Fruit fly (Drosophila melanogaster) whole organism, embryonic: ENCODE data around the gene Chchd3.

Experiments used
- B-H2 ChIP-seq: fragments of 200-800 bp; sonication (Bioruptor generic); optimal IDR thresholded peaks from 2 replicates; lab custom pipeline; 2018; ENCODE audit warnings: missing biosample characterization, mild to moderate bottlenecking, missing genetic modification characterization
- BEAF-32 ChIP-seq: fragments of 200-800 bp; sonication (Bioruptor generic); optimal IDR thresholded peaks from 3 replicates; lab custom pipeline; 2017; ENCODE audit warnings: missing biosample characterization, missing genetic modification characterization, mild to moderate bottlenecking, moderate library complexity, missing genetic modification reagents
- CG1233 ChIP-seq: fragments of 200-800 bp; sonication (Bioruptor generic); optimal IDR thresholded peaks from 4 replicates; lab custom pipeline; 2018; ENCODE audit warnings: missing biosample characterization, mild to moderate bottlenecking, missing genetic modification characterization
- CG13424 ChIP-seq: fragments of 200-800 bp; sonication (Bioruptor generic); optimal IDR thresholded peaks from 2 replicates; lab custom pipeline; 2019; ENCODE audit warnings: missing biosample characterization, mild to moderate bottlenecking, missing genetic modification characterization, moderate library complexity
- CG14667 ChIP-seq: fragments of 200-800 bp; sonication (Bioruptor generic); IDR thresholded peaks from 2 replicates; pipeline ENCODE4 v1.3.6; 2022; ENCODE audit warnings: missing biosample characterization, missing genetic modification characterization
- CG15696 ChIP-seq: fragments of 200-800 bp; sonication (Bioruptor generic); optimal IDR thresholded peaks from 2 replicates; lab custom pipeline; 2019; ENCODE audit warnings: missing biosample characterization, mild to moderate bottlenecking, missing genetic modification characterization, moderate library complexity
- CG1647 ChIP-seq: fragments of 200-800 bp; sonication (Bioruptor generic); optimal IDR thresholded peaks from 3 replicates; lab custom pipeline; 2016; ENCODE audit warnings: missing biosample characterization, missing genetic modification characterization
- CG16779 ChIP-seq: fragments of 200-800 bp; sonication (Bioruptor generic); IDR thresholded peaks from 2 replicates; pipeline ENCODE4 v1.3.6; 2022; ENCODE audit warnings: missing biosample characterization, missing genetic modification characterization
- CG17328 ChIP-seq: fragments of 200-800 bp; sonication (Bioruptor generic); IDR thresholded peaks from 2 replicates; pipeline ENCODE4 v1.3.6; 2022; ENCODE audit warnings: missing biosample characterization, missing genetic modification characterization
- CG1792 ChIP-seq: fragments of 200-800 bp; sonication (Bioruptor generic); optimal IDR thresholded peaks from 2 replicates; lab custom pipeline; 2016; ENCODE audit warnings: missing biosample characterization, missing genetic modification characterization
- CG18011 ChIP-seq: fragments of 200-800 bp; sonication (Bioruptor generic); optimal IDR thresholded peaks from 2 replicates; lab custom pipeline; 2017; ENCODE audit warnings: missing biosample characterization, missing genetic modification characterization, mild to moderate bottlenecking, moderate library complexity, missing genotype
- CG34376 ChIP-seq: fragments of 200-800 bp; sonication (Bioruptor generic); optimal IDR thresholded peaks from 2 replicates; lab custom pipeline; 2018; ENCODE audit warnings: missing biosample characterization, mild to moderate bottlenecking, missing genetic modification characterization
- CG3838 ChIP-seq: fragments of 200-800 bp; sonication (Bioruptor generic); optimal IDR thresholded peaks from 3 replicates; lab custom pipeline; 2016; ENCODE audit warnings: missing biosample characterization, missing genetic modification characterization
- CG3995 ChIP-seq: fragments of 200-800 bp; sonication (Bioruptor generic); optimal IDR thresholded peaks from 3 replicates; lab custom pipeline; 2016; ENCODE audit warnings: missing biosample characterization, missing genetic modification characterization
- CG4328 ChIP-seq: fragments of 200-800 bp; sonication (Bioruptor generic); optimal IDR thresholded peaks from 3 replicates; lab custom pipeline; 2017; ENCODE audit warnings: missing biosample characterization, missing genetic modification reagents, missing genetic modification characterization
- CG6272 ChIP-seq: fragments of 200-800 bp; sonication (Bioruptor generic); IDR thresholded peaks from 2 replicates; pipeline ENCODE4 v1.3.6; 2022; ENCODE audit warnings: missing biosample characterization, missing genetic modification characterization
- CG7271 ChIP-seq: fragments of 200-800 bp; sonication (Bioruptor generic); optimal IDR thresholded peaks from 2 replicates; lab custom pipeline; 2018; ENCODE audit warnings: missing biosample characterization, mild to moderate bottlenecking, missing genetic modification characterization, moderate library complexity
- CG7839 ChIP-seq: fragments of 200-800 bp; sonication (Bioruptor generic); optimal IDR thresholded peaks from 3 replicates; lab custom pipeline; 2018; ENCODE audit warnings: missing biosample characterization, mild to moderate bottlenecking, missing genetic modification characterization, moderate library complexity
- CG7963 ChIP-seq: fragments of 200-800 bp; sonication (Bioruptor generic); IDR thresholded peaks from 3 replicates; pipeline ENCODE4 v1.3.6; 2022; ENCODE audit warnings: missing biosample characterization, missing genetic modification characterization; ENCODE audit not compliant: partially characterized antibody
- CG8359 ChIP-seq: fragments of 200-800 bp; sonication (Bioruptor generic); optimal IDR thresholded peaks from 2 replicates; lab custom pipeline; 2017; ENCODE audit warnings: missing biosample characterization, mild to moderate bottlenecking, missing genetic modification characterization, borderline replicate concordance
- D19B ChIP-seq: fragments of 200-800 bp; sonication (Bioruptor generic); optimal IDR thresholded peaks from 2 replicates; lab custom pipeline; 2017; ENCODE audit warnings: missing biosample characterization, mild to moderate bottlenecking, missing genetic modification characterization
- Deaf1 ChIP-seq: fragments of 200-800 bp; optimal IDR thresholded peaks from 3 replicates; lab custom pipeline; 2019; ENCODE audit warnings: missing biosample characterization, mild to moderate bottlenecking, missing genetic modification characterization, moderate library complexity
- Kr ChIP-seq: fragments of 200-800 bp; sonication (Bioruptor generic); optimal IDR thresholded peaks from 2 replicates; lab custom pipeline; 2017; ENCODE audit warnings: missing biosample characterization, mild to moderate bottlenecking, missing genetic modification characterization
- Lpt ChIP-seq: fragments of >200 bp; optimal IDR thresholded peaks from 2 replicates; lab custom pipeline; 2018; ENCODE audit warnings: missing biosample characterization, missing genetic modification characterization
- MTF-1 ChIP-seq: fragments of 200-800 bp; sonication (Bioruptor generic); optimal IDR thresholded peaks from 2 replicates; lab custom pipeline; 2018; ENCODE audit warnings: missing biosample characterization, mild to moderate bottlenecking, missing genetic modification characterization, borderline replicate concordance
- Mrtf ChIP-seq: fragments of 200-800 bp; sonication (Bioruptor generic); IDR thresholded peaks from 3 replicates; pipeline ENCODE4 v1.3.6; 2022; ENCODE audit warnings: missing biosample characterization, missing genetic modification characterization
- NfI ChIP-seq: fragments of 200-800 bp; sonication (Bioruptor generic); optimal IDR thresholded peaks from 3 replicates; lab custom pipeline; 2018; ENCODE audit warnings: missing biosample characterization, mild to moderate bottlenecking, missing genetic modification characterization, moderate library complexity
- Opbp ChIP-seq: fragments of 200-800 bp; sonication (Bioruptor generic); IDR thresholded peaks from 3 replicates; pipeline ENCODE4 v1.3.6; 2022; ENCODE audit warnings: missing biosample characterization, missing genetic modification characterization; ENCODE audit not compliant: partially characterized antibody
- TFAM ChIP-seq: fragments of 200-800 bp; sonication (Bioruptor generic); optimal IDR thresholded peaks from 2 replicates; lab custom pipeline; 2017; ENCODE audit warnings: missing biosample characterization, missing genetic modification characterization, inconsistent platforms
- Vsx1 ChIP-seq: fragments of 200-800 bp; sonication (Bioruptor generic); optimal IDR thresholded peaks from 2 replicates; lab custom pipeline; 2017; ENCODE audit warnings: missing biosample characterization, mild to moderate bottlenecking, missing genetic modification characterization, missing genetic modification reagents
- Xbp1 ChIP-seq: fragments of 200-800 bp; sonication (Bioruptor generic); optimal IDR thresholded peaks from 3 replicates; lab custom pipeline; 2016; ENCODE audit warnings: missing biosample characterization, mild to moderate bottlenecking, missing genetic modification characterization
- bcd ChIP-seq: fragments of 200-800 bp; sonication (Bioruptor generic); optimal IDR thresholded peaks from 2 replicates; lab custom pipeline; 2017; ENCODE audit warnings: missing biosample characterization, mild to moderate bottlenecking, missing genetic modification characterization
- cg ChIP-seq: fragments of 200-800 bp; sonication (Bioruptor generic); optimal IDR thresholded peaks from 3 replicates; lab custom pipeline; 2019; ENCODE audit warnings: missing biosample characterization, mild to moderate bottlenecking, missing genetic modification characterization, moderate library complexity
- chinmo ChIP-seq: fragments of 200-800 bp; sonication (Bioruptor generic); IDR thresholded peaks from 4 replicates; pipeline ENCODE4 v1.3.6; 2022; ENCODE audit warnings: missing biosample characterization, missing genetic modification characterization; ENCODE audit not compliant: partially characterized antibody
- dimm ChIP-seq: fragments of 200-800 bp; sonication (Bioruptor generic); IDR thresholded peaks from 2 replicates; pipeline ENCODE4 v1.3.6; 2022; ENCODE audit warnings: missing biosample characterization, missing genetic modification characterization
- disco-r ChIP-seq: fragments of 200-800 bp; sonication (Bioruptor generic); optimal IDR thresholded peaks from 2 replicates; lab custom pipeline; 2016; ENCODE audit warnings: missing biosample characterization, missing genetic modification characterization
- dmrt99B ChIP-seq: fragments of 200-800 bp; sonication (Bioruptor generic); optimal IDR thresholded peaks from 2 replicates; lab custom pipeline; 2018; ENCODE audit warnings: missing biosample characterization, mild to moderate bottlenecking, missing genetic modification characterization, moderate library complexity
- gsb ChIP-seq: fragments of 200-800 bp; sonication (Bioruptor generic); IDR thresholded peaks from 2 replicates; pipeline ENCODE4 v1.3.6; 2022; ENCODE audit warnings: missing biosample characterization, missing genetic modification characterization
- lola ChIP-seq, 3 experiments: fragments of >200 bp in 2 of 3; fragments of 200-800 bp in 1 of 3; sonication (Bioruptor generic) in 1 of 3; optimal IDR thresholded peaks; 2 replicates each; lab custom pipeline; 2017 to 2019; ENCODE audit warnings: missing biosample characterization in 3 of 3, missing genetic modification characterization in 3 of 3, mild to moderate bottlenecking in 1 of 3, moderate library complexity in 1 of 3
- pnt ChIP-seq: fragments of 200-800 bp; sonication (Bioruptor generic); optimal IDR thresholded peaks from 3 replicates; lab custom pipeline; 2016; ENCODE audit warnings: missing biosample characterization, missing genetic modification characterization
- ro ChIP-seq: fragments of 200-800 bp; sonication (Bioruptor generic); IDR thresholded peaks from 2 replicates; pipeline ENCODE4 v1.3.6; 2022; ENCODE audit warnings: missing biosample characterization, missing genetic modification characterization
- sqz ChIP-seq: fragments of 200-800 bp; sonication (Bioruptor generic); optimal IDR thresholded peaks from 3 replicates; lab custom pipeline; 2018; ENCODE audit warnings: missing biosample characterization, mild to moderate bottlenecking, missing genetic modification characterization
- stwl ChIP-seq: fragments of 200-800 bp; sonication (Bioruptor generic); optimal IDR thresholded peaks from 3 replicates; lab custom pipeline; 2018; ENCODE audit warnings: missing biosample characterization, mild to moderate bottlenecking, missing genetic modification characterization, moderate library complexity
- sug ChIP-seq: fragments of 200-800 bp; optimal IDR thresholded peaks from 2 replicates; lab custom pipeline; 2019; ENCODE audit warnings: missing biosample characterization, mild to moderate bottlenecking, missing genetic modification characterization, moderate library complexity
- trh ChIP-seq: fragments of 200-800 bp; sonication (Bioruptor generic); optimal IDR thresholded peaks from 2 replicates; lab custom pipeline; 2016; ENCODE audit warnings: missing biosample characterization, missing genetic modification characterization
- vnd ChIP-seq: fragments of 200-800 bp; sonication (Bioruptor generic); IDR thresholded peaks from 3 replicates; pipeline ENCODE4 v1.3.6; 2022; ENCODE audit warnings: missing biosample characterization, missing genetic modification characterization; ENCODE audit not compliant: partially characterized antibody

Gene Chchd3

dm6 chr3R:31059807-31060707 is 6.3 kb upstream of the Chchd3 start (continued):
- TF ChIP-seq Deaf1 (tag; lab: Kevin White, UChicago) = no peak
- no peak for TF ChIP-seq cg (GFP tag; lab: Kevin White, UChicago)
- TF ChIP-seq vnd = no peak
- TF ChIP-seq Opbp = no peak
- peak; percentile 18 for TF ChIP-seq trh (GFP tag; lab: Kevin White, UChicago)
- TF ChIP-seq BEAF-32 = no peak
- no peak for TF ChIP-seq CG3995 (GFP tag; lab: Kevin White, UChicago)
- peak; percentile 57 for TF ChIP-seq NfI
- TF ChIP-seq CG4328 (GFP tag; lab: Kevin White, UChicago) = no peak
- no peak for TF ChIP-seq lola (GFP tag; optimal IDR thresholded peaks at IDR 0.05; lab: Kevin White, UChicago)
- TF ChIP-seq D19B (GFP tag; lab: Kevin White, UChicago) = peak; percentile 79
- TF ChIP-seq CG14667 = no peak
- TF ChIP-seq CG16779 = no peak

dm6 chr3R:31059036-31059806 is 5.5 kb upstream of the Chchd3 start:
- TF ChIP-seq dmrt99B (tag; lab: Kevin White, UChicago) (peak; percentile 94), CG8359 (GFP tag; lab: Kevin White, UChicago) (peak; percentile 69), Xbp1 (peak; percentile 74), MTF-1 (GFP tag; lab: Kevin White, UChicago) (peak; percentile 72), gsb (GFP tag; lab: Robert Waterston, UW) (no peak), CG6272 (GFP tag; lab: Robert Waterston, UW) (peak; percentile 23; the same call in 1 of the 2 replicates), CG34376 (GFP tag; lab: Kevin White, UChicago) (peak; percentile 43), dimm (GFP tag; lab: Robert Waterston, UW) (no peak), chinmo (no peak), CG7839 (tag; lab: Kevin White, UChicago) (peak; percentile 90), sqz (peak; percentile 57), CG17328 (peak; percentile 85), CG15696 (peak; percentile 71), CG1647 (GFP tag; lab: Kevin White, UChicago) (peak; percentile 5), stwl (tag; lab: Kevin White, UChicago) (peak; percentile 18), bcd (GFP tag; lab: Kevin White, UChicago) (peak; percentile 77), TFAM (GFP tag; lab: Kevin White, UChicago) (peak; percentile 46), CG3838 (GFP tag; lab: Kevin White, UChicago) (peak; percentile 19), Vsx1 (GFP tag; lab: Kevin White, UChicago) (peak; percentile 69), ro (GFP tag; lab: Robert Waterston, UW) (no peak), Kr (peak; percentile 74), CG13424 (tag; lab: Kevin White, UChicago) (peak; percentile 82), CG7963 (GFP tag; lab: Robert Waterston, UW) (no peak), Mrtf (GFP tag; lab: Robert Waterston, UW) (peak; percentile 66; the same call in 2 of the 3 replicates), B-H2 (GFP tag; lab: Kevin White, UChicago) (peak; percentile 17), CG7271 (peak; percentile 46), Lpt (GFP tag; lab: Kevin White, UChicago) (no peak), disco-r (GFP tag; lab: Kevin White, UChicago) (no peak), CG1233 (GFP tag; lab: Kevin White, UChicago) (peak; percentile 69), sug (tag; lab: Kevin White, UChicago) (peak; percentile 42), CG1792 (GFP tag; lab: Kevin White, UChicago) (no peak), pnt (GFP tag; lab: Kevin White, UChicago) (peak; percentile 18), CG18011 (GFP tag; lab: Kevin White, UChicago) (peak; percentile 55)
